Fruit fly (Drosophila melanogaster) whole organism, embryonic: ENCODE measurements around the gene CG5921.

Source experiments
- CG10462 ChIP-seq: fragments of 200-800 bp; sonication (Bioruptor generic); optimal IDR thresholded peaks from 2 replicates; lab custom pipeline; 2016; ENCODE audit warnings: missing biosample characterization, missing genetic modification characterization
- CG10979 ChIP-seq: fragments of 200-800 bp; sonication (Bioruptor generic); optimal IDR thresholded peaks from 2 replicates; lab custom pipeline; 2018; ENCODE audit warnings: missing biosample characterization, mild to moderate bottlenecking, missing genetic modification characterization, moderate library complexity
- CG12659 ChIP-seq: fragments of 200-800 bp; sonication (Bioruptor generic); optimal IDR thresholded peaks from 3 replicates; lab custom pipeline; 2017; ENCODE audit warnings: mild to moderate bottlenecking, missing biosample characterization, missing genetic modification reagents, missing genetic modification characterization
- CG13775 ChIP-seq: fragments of 200-800 bp; sonication (Bioruptor generic); optimal IDR thresholded peaks from 3 replicates; lab custom pipeline; 2017; ENCODE audit warnings: missing biosample characterization, mild to moderate bottlenecking, missing genetic modification characterization
- CG15269 ChIP-seq: fragments of 200-800 bp; sonication (Bioruptor generic); optimal IDR thresholded peaks from 2 replicates; lab custom pipeline; 2018; ENCODE audit warnings: missing biosample characterization, mild to moderate bottlenecking, missing genetic modification characterization, moderate library complexity
- CG17359 ChIP-seq: fragments of 200-800 bp; sonication (Bioruptor generic); optimal IDR thresholded peaks from 3 replicates; lab custom pipeline; 2018; ENCODE audit warnings: missing biosample characterization, mild to moderate bottlenecking, missing genetic modification characterization, moderate library complexity
- CG17912 ChIP-seq: fragments of 200-800 bp; sonication (Bioruptor generic); optimal IDR thresholded peaks from 2 replicates; lab custom pipeline; 2018; ENCODE audit warnings: missing biosample characterization, mild to moderate bottlenecking, missing genetic modification characterization
- CG30403 ChIP-seq: fragments of 200-800 bp; sonication (Bioruptor generic); optimal IDR thresholded peaks from 3 replicates; lab custom pipeline; 2016; ENCODE audit warnings: missing biosample characterization, missing genetic modification characterization
- CG31224 ChIP-seq: fragments of 200-800 bp; sonication (Bioruptor generic); IDR thresholded peaks from 2 replicates; pipeline ENCODE4 v1.3.6; 2022; ENCODE audit warnings: missing biosample characterization, missing genetic modification characterization
- CG31441 ChIP-seq: fragments of 200-800 bp; sonication (Bioruptor generic); IDR thresholded peaks from 2 replicates; pipeline ENCODE4 v1.3.6; 2022; ENCODE audit warnings: missing biosample characterization, missing genetic modification characterization
- CG3407 ChIP-seq: fragments of 200-800 bp; sonication (Bioruptor generic); optimal IDR thresholded peaks from 2 replicates; lab custom pipeline; 2018; ENCODE audit warnings: missing biosample characterization, mild to moderate bottlenecking, missing genetic modification characterization
- CG43689 ChIP-seq: fragments of 200-800 bp; sonication (Bioruptor generic); IDR thresholded peaks from 2 replicates; pipeline ENCODE4 v1.3.6; 2022; ENCODE audit warnings: missing biosample characterization, missing genetic modification characterization
- CG6791 ChIP-seq: fragments of 200-800 bp; sonication (Bioruptor generic); IDR thresholded peaks from 3 replicates; pipeline ENCODE4 v1.3.6; 2022; ENCODE audit warnings: missing biosample characterization, missing genetic modification characterization; ENCODE audit not compliant: partially characterized antibody
- CG7556 ChIP-seq: fragments of 200-800 bp; sonication (Bioruptor generic); optimal IDR thresholded peaks from 2 replicates; lab custom pipeline; 2017; ENCODE audit warnings: missing biosample characterization, mild to moderate bottlenecking, missing genetic modification characterization
- CG7928 ChIP-seq: fragments of 200-800 bp; sonication (Bioruptor generic); optimal IDR thresholded peaks from 2 replicates; lab custom pipeline; 2017; ENCODE audit warnings: missing biosample characterization, mild to moderate bottlenecking, missing genetic modification characterization
- CG9437 ChIP-seq: fragments of 200-800 bp; sonication (Bioruptor generic); optimal IDR thresholded peaks from 2 replicates; lab custom pipeline; 2018; ENCODE audit warnings: missing biosample characterization, mild to moderate bottlenecking, missing genetic modification characterization
- CoRest ChIP-seq: fragments of 200-800 bp; sonication (Bioruptor generic); optimal IDR thresholded peaks from 3 replicates; lab custom pipeline; 2018; ENCODE audit warnings: missing biosample characterization, mild to moderate bottlenecking, missing genetic modification characterization, moderate library complexity
- Deaf1 ChIP-seq: fragments of 200-800 bp; optimal IDR thresholded peaks from 3 replicates; lab custom pipeline; 2019; ENCODE audit warnings: missing biosample characterization, mild to moderate bottlenecking, missing genetic modification characterization, moderate library complexity
- Dref ChIP-seq: fragments of 200-800 bp; sonication (Bioruptor generic); IDR thresholded peaks from 2 replicates; pipeline ENCODE4 v1.3.6; 2022; ENCODE audit warnings: missing biosample characterization, missing genetic modification characterization
- Fer1 ChIP-seq: fragments of 200-800 bp; sonication (Bioruptor generic); optimal IDR thresholded peaks from 2 replicates; lab custom pipeline; 2017; ENCODE audit warnings: missing biosample characterization, mild to moderate bottlenecking, missing genetic modification characterization
- Hr51 ChIP-seq, 2 experiments: fragments of 200-800 bp; sonication (Bioruptor generic); optimal IDR thresholded peaks; 2 replicates in 1 of 2; 3 replicates in 1 of 2; lab custom pipeline; 2016 to 2018; ENCODE audit warnings: missing biosample characterization in 2 of 2, missing genetic modification characterization in 2 of 2, mild to moderate bottlenecking in 1 of 2, moderate library complexity in 1 of 2
- NfI ChIP-seq: fragments of 200-800 bp; sonication (Bioruptor generic); optimal IDR thresholded peaks from 3 replicates; lab custom pipeline; 2018; ENCODE audit warnings: missing biosample characterization, mild to moderate bottlenecking, missing genetic modification characterization, moderate library complexity
- ato ChIP-seq: fragments of 200-800 bp; sonication (Bioruptor generic); IDR thresholded peaks from 2 replicates; pipeline ENCODE4 v1.3.6; 2022; ENCODE audit warnings: missing biosample characterization, missing genetic modification characterization; ENCODE audit not compliant: partially characterized antibody
- bcd ChIP-seq: fragments of 200-800 bp; sonication (Bioruptor generic); optimal IDR thresholded peaks from 2 replicates; lab custom pipeline; 2017; ENCODE audit warnings: missing biosample characterization, mild to moderate bottlenecking, missing genetic modification characterization
- bowl ChIP-seq: fragments of 200-800 bp; sonication (Bioruptor generic); IDR thresholded peaks from 2 replicates; pipeline ENCODE4 v1.3.6; 2022; ENCODE audit warnings: missing biosample characterization, missing genetic modification characterization
- br ChIP-seq: fragments of >200 bp; optimal IDR thresholded peaks from 2 replicates; lab custom pipeline; 2017
- crc ChIP-seq: fragments of 200-800 bp; sonication (Bioruptor generic); optimal IDR thresholded peaks from 2 replicates; lab custom pipeline; 2016; ENCODE audit warnings: missing biosample characterization, missing genetic modification characterization
- crp ChIP-seq, 2 experiments: fragments of 200-800 bp; sonication (Bioruptor generic); optimal IDR thresholded peaks; 2 replicates in 1 of 2; 3 replicates in 1 of 2; lab custom pipeline; 2017; ENCODE audit warnings: missing biosample characterization in 2 of 2, missing genetic modification characterization in 2 of 2, mild to moderate bottlenecking in 1 of 2, moderate library complexity in 1 of 2
- dmrt99B ChIP-seq: fragments of 200-800 bp; sonication (Bioruptor generic); optimal IDR thresholded peaks from 2 replicates; lab custom pipeline; 2018; ENCODE audit warnings: missing biosample characterization, mild to moderate bottlenecking, missing genetic modification characterization, moderate library complexity
- ewg ChIP-seq: fragments of 200-800 bp; sonication (Bioruptor generic); optimal IDR thresholded peaks from 3 replicates; lab custom pipeline; 2017; ENCODE audit warnings: mild to moderate bottlenecking, missing biosample characterization, missing genetic modification reagents, missing genetic modification characterization
- fd3F ChIP-seq: fragments of 200-800 bp; sonication (Bioruptor generic); optimal IDR thresholded peaks from 2 replicates; lab custom pipeline; 2018; ENCODE audit warnings: missing biosample characterization, mild to moderate bottlenecking, missing genetic modification characterization, moderate library complexity
- grau ChIP-seq: fragments of 200-800 bp; optimal IDR thresholded peaks from 3 replicates; lab custom pipeline; 2019; ENCODE audit warnings: missing biosample characterization, mild to moderate bottlenecking, missing genetic modification characterization, moderate library complexity
- ham ChIP-seq: fragments of 200-800 bp; sonication (Bioruptor generic); IDR thresholded peaks from 2 replicates; pipeline ENCODE4 v1.3.6; 2022; ENCODE audit warnings: missing biosample characterization, missing genetic modification characterization
- lab ChIP-seq: fragments of 200-800 bp; sonication (Bioruptor generic); optimal IDR thresholded peaks from 3 replicates; lab custom pipeline; 2017; ENCODE audit warnings: missing biosample characterization, missing genetic modification characterization, mild to moderate bottlenecking, moderate library complexity, missing genetic modification reagents
- mirr ChIP-seq: fragments of 200-800 bp; sonication (Bioruptor generic); optimal IDR thresholded peaks from 3 replicates; lab custom pipeline; 2018; ENCODE audit warnings: missing biosample characterization, mild to moderate bottlenecking, missing genetic modification characterization
- nmo ChIP-seq: fragments of 200-800 bp; sonication (Bioruptor generic); optimal IDR thresholded peaks from 2 replicates; lab custom pipeline; 2018; ENCODE audit warnings: missing biosample characterization, mild to moderate bottlenecking, missing genetic modification characterization, moderate library complexity
- row ChIP-seq: fragments of 200-800 bp; sonication (Bioruptor generic); IDR thresholded peaks from 3 replicates; pipeline ENCODE4 v1.3.6; 2022; ENCODE audit warnings: missing biosample characterization, missing genetic modification characterization
- sens ChIP-seq: fragments of 200-800 bp; sonication (Bioruptor generic); peaks from one replicate; lab custom pipeline; 2016; ENCODE audit warnings: missing biosample characterization, missing genetic modification characterization
- tin ChIP-seq: fragments of 200-800 bp; sonication (Bioruptor generic); optimal IDR thresholded peaks from 3 replicates; lab custom pipeline; 2016; ENCODE audit warnings: missing biosample characterization, missing genetic modification characterization
- wek ChIP-seq: fragments of 200-800 bp; sonication (Bioruptor generic); optimal IDR thresholded peaks from 3 replicates; lab custom pipeline; 2018; ENCODE audit warnings: missing biosample characterization, mild to moderate bottlenecking, missing genetic modification characterization, moderate library complexity
- zen ChIP-seq: fragments of 200-800 bp; sonication (Bioruptor generic); optimal IDR thresholded peaks from 3 replicates; lab custom pipeline; 2018; ENCODE audit warnings: missing biosample characterization, mild to moderate bottlenecking, missing genetic modification characterization, moderate library complexity
- zfh1 ChIP-seq: fragments of 200-800 bp; sonication (Bioruptor generic); IDR thresholded peaks from 3 replicates; pipeline ENCODE4 v1.3.6; 2022; ENCODE audit warnings: missing biosample characterization, missing genetic modification characterization

Gene CG5921

dm6 chrX:6039431-6040016, 11.1 kb upstream of the CG5921 start, which contains the start of gene CG5937 (continued):
- TF ChIP-seq CoRest (tag; lab: Kevin White, UChicago) (peak; percentile 42), CG3407 (GFP tag; lab: Kevin White, UChicago) (no peak), row (GFP tag; lab: Robert Waterston, UW) (peak; percentile 38; the same call in 2 of the 3 replicates), CG31224 (GFP tag; lab: Robert Waterston, UW) (no peak), zfh1 (GFP tag; lab: Robert Waterston, UW) (no peak), CG7928 (GFP tag; lab: Kevin White, UChicago) (peak; percentile 63), dmrt99B (tag; lab: Kevin White, UChicago) (peak; percentile 22), ewg (GFP tag; lab: Kevin White, UChicago) (peak; percentile 86), ham (no peak), CG13775 (peak; percentile 25), CG17359 (tag; lab: Kevin White, UChicago) (peak; percentile 10), NfI (GFP tag; lab: Kevin White, UChicago) (peak; percentile 32), CG10979 (tag; lab: Kevin White, UChicago) (peak; percentile 22), nmo (GFP tag; lab: Kevin White, UChicago) (peak; percentile 23), crp (GFP tag; optimal IDR thresholded peaks at IDR 0.05; lab: Kevin White, UChicago) (peak in 1 of 2 experiments; percentile 61), CG12659 (GFP tag; lab: Kevin White, UChicago) (peak; percentile 10), lab (peak; percentile 43), Fer1 (GFP tag; lab: Kevin White, UChicago) (peak; percentile 4), Dref (GFP tag; lab: Robert Waterston, UW) (peak; percentile 25; the same call in 1 of the 2 replicates), CG17912 (GFP tag; lab: Kevin White, UChicago) (no peak), grau (tag; lab: Kevin White, UChicago) (peak; percentile 36), tin (GFP tag; lab: Kevin White, UChicago) (peak; percentile 4), CG31441 (GFP tag; lab: Robert Waterston, UW) (peak; percentile 27; the same call in 1 of the 2 replicates), crc (GFP tag; lab: Kevin White, UChicago) (no peak), CG10462 (GFP tag; lab: Kevin White, UChicago) (no peak), CG43689 (no peak), bcd (GFP tag; lab: Kevin White, UChicago) (no peak), mirr (GFP tag; lab: Kevin White, UChicago) (no peak), Deaf1 (no peak), sens (GFP tag; lab: Kevin White, UChicago) (peak; percentile 58), fd3F (GFP tag; lab: Kevin White, UChicago) (no peak), ato (GFP tag; lab: Robert Waterston, UW) (no peak), CG30403 (GFP tag; lab: Kevin White, UChicago) (peak; percentile 14), Hr51 (GFP tag; optimal IDR thresholded peaks at IDR 0.05; lab: Kevin White, UChicago) (peak in 1 of 2 experiments; percentile 14), bowl (GFP tag; lab: Robert Waterston, UW) (no peak), CG7556 (GFP tag; lab: Kevin White, UChicago) (peak; percentile 44), CG9437 (no peak), zen (tag; lab: Kevin White, UChicago) (no peak), CG6791 (GFP tag; lab: Robert Waterston, UW) (0 out of 3 replicates have a peak, but pooled peaks have one; percentile 39), CG15269 (peak; percentile 27), br (no peak), wek (GFP tag; lab: Kevin White, UChicago) (no peak)
